Worm (Caenorhabditis elegans) whole organism, L3 larva: Measurements from ENCODE around the gene col-133.

Source experiments
- ceh-9 ChIP-seq: sonication (generic microtip); optimal IDR thresholded peaks from 2 replicates; lab custom pipeline; 2018; ENCODE audit warnings: missing biosample characterization, missing genetic modification characterization
- fkh-10 ChIP-seq: sonication (generic microtip); optimal IDR thresholded peaks from 2 replicates; lab custom pipeline; 2017; ENCODE audit warnings: missing biosample characterization, missing genetic modification reagents, missing genetic modification characterization
- nhr-12 ChIP-seq: fragments of 150-350 bp; optimal IDR thresholded peaks from 2 replicates; lab custom pipeline; 2014; ENCODE audit warnings: missing biosample characterization, missing genetic modification characterization

DNA sequence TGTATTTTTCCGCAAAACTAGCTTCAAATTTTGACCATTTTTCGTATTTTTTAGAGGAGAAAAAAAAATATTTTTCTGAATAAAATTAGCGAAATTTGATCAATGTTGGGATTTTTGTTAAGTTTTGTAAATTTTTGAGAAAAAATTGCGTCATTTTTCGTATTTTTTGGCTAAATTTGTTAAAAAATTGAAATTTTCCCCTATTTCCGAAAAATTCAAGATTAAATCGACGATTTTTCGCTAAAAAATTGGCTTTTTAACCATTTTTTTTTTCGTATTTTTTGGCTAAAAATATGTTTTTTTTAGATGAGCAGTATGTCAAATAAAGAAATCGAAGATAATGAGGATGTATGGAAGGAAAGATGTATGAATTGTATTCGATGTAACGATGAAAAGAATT lies 22.0 kb downstream of the col-133 start, which contains the start of gene cfp-1:
- no peak for TF ChIP-seq nhr-12 (tag; lab: Kevin White, UChicago)
- no peak for TF ChIP-seq fkh-10 (GFP tag; lab: Kevin White, UChicago)
- no peak for TF ChIP-seq ceh-9 (tag; lab: Kevin White, UChicago)
